ENCODE assay signal across 1 fruit fly cellular context in genomic region chrX:9142224-9142802, dm6.
TF ChIP-seq lines count a peak whose summit lies in the region.

CG7065 (plus strand) TSS chrX:9142493.

TF ChIP-seq in whole organism, embryonic, 481 proteins besides CTCF, POLR2A, EP300 and RAD21 (continued from another document and continues in another):
- peak; percentile 65 for TF ChIP-seq row (GFP tag; IDR thresholded peaks at IDR 0.05; lab: Robert Waterston, UW)
- TF ChIP-seq CG17612 (GFP tag; IDR thresholded peaks at IDR 0.05; lab: Robert Waterston, UW), result no peak
- no peak for TF ChIP-seq fd96Cb (tag; optimal IDR thresholded peaks at IDR 0.05; lab: Kevin White, UChicago)
- peak; percentile 49 for TF ChIP-seq pzg (GFP tag; optimal IDR thresholded peaks at IDR 0.05; lab: Kevin White, UChicago)
- TF ChIP-seq pum (GFP tag; optimal IDR thresholded peaks at IDR 0.05; lab: Kevin White, UChicago), result no peak
- no peak for TF ChIP-seq Bteb2 (GFP tag; optimal IDR thresholded peaks at IDR 0.05; lab: Kevin White, UChicago)
- no peak for TF ChIP-seq Hmx (GFP tag; optimal IDR thresholded peaks at IDR 0.05; lab: Kevin White, UChicago)
- TF ChIP-seq CG14710 (tag; optimal IDR thresholded peaks at IDR 0.05; lab: Kevin White, UChicago), result peak; percentile 42
- TF ChIP-seq Optix (GFP tag; IDR thresholded peaks at IDR 0.05; lab: Robert Waterston, UW), result no peak
- no peak for TF ChIP-seq ATbp (GFP tag; optimal IDR thresholded peaks at IDR 0.05; lab: Kevin White, UChicago)
- TF ChIP-seq Taf1 (GFP tag; IDR thresholded peaks at IDR 0.05; lab: Robert Waterston, UW), result no peak
- no peak for TF ChIP-seq seq (GFP tag; IDR thresholded peaks at IDR 0.05; lab: Robert Waterston, UW)
- TF ChIP-seq trh (GFP tag; optimal IDR thresholded peaks at IDR 0.05; lab: Kevin White, UChicago), result no peak
- no peak for TF ChIP-seq CG2875 (GFP tag; optimal IDR thresholded peaks at IDR 0.05; lab: Kevin White, UChicago)
- TF ChIP-seq CG17802 (tag; optimal IDR thresholded peaks at IDR 0.05; lab: Kevin White, UChicago), result peak; percentile 2
- TF ChIP-seq CG6791 (GFP tag; IDR thresholded peaks at IDR 0.05; lab: Robert Waterston, UW; ENCODE audit: partially characterized antibody), result peak; percentile 50; the same call in 2 of the 3 replicates
- TF ChIP-seq GATAe (GFP tag; conservative IDR thresholded peaks at IDR 0.05; lab: Robert Waterston, UW), result no peak
- TF ChIP-seq CG17385 (GFP tag; optimal IDR thresholded peaks at IDR 0.05; lab: Kevin White, UChicago), result no peak
- TF ChIP-seq dan (GFP tag; IDR thresholded peaks at IDR 0.05; lab: Robert Waterston, UW), result no peak
- no peak for TF ChIP-seq cg (GFP tag; optimal IDR thresholded peaks at IDR 0.05; lab: Kevin White, UChicago)
- TF ChIP-seq D19A (tag; optimal IDR thresholded peaks at IDR 0.05; lab: Kevin White, UChicago), result no peak
- TF ChIP-seq ssp (GFP tag; IDR thresholded peaks at IDR 0.05; lab: Robert Waterston, UW), result peak; percentile 57
- peak; percentile 73 for TF ChIP-seq Sry-δ (GFP tag; optimal IDR thresholded peaks at IDR 0.05; lab: Kevin White, UChicago)
- TF ChIP-seq Ets97D (GFP tag; optimal IDR thresholded peaks at IDR 0.05; lab: Kevin White, UChicago), result peak; percentile 45
- TF ChIP-seq Sry-β (GFP tag; optimal IDR thresholded peaks at IDR 0.05; lab: Kevin White, UChicago), result no peak
- TF ChIP-seq CG12769 (tag; optimal IDR thresholded peaks at IDR 0.05; lab: Kevin White, UChicago), result no peak
- TF ChIP-seq salm (tag; optimal IDR thresholded peaks at IDR 0.05; lab: Kevin White, UChicago), result no peak
- TF ChIP-seq CG31365 (tag; optimal IDR thresholded peaks at IDR 0.05; lab: Kevin White, UChicago), result no peak
- TF ChIP-seq ab (GFP tag; optimal IDR thresholded peaks at IDR 0.05; lab: Kevin White, UChicago), result no peak
- no peak for TF ChIP-seq CG13624 (GFP tag; optimal IDR thresholded peaks at IDR 0.05; lab: Kevin White, UChicago)
- TF ChIP-seq lov (optimal IDR thresholded peaks at IDR 0.05; lab: Kevin White, UChicago), result no peak
- TF ChIP-seq lov (GFP tag; IDR thresholded peaks at IDR 0.05; lab: Robert Waterston, UW), result no peak
- no peak for TF ChIP-seq CG8388 (GFP tag; optimal IDR thresholded peaks at IDR 0.05; lab: Kevin White, UChicago)
- no peak for TF ChIP-seq D (optimal IDR thresholded peaks at IDR 0.05; lab: Kevin White, UChicago)
- no peak for TF ChIP-seq D (GFP tag; optimal IDR thresholded peaks at IDR 0.05; lab: Kevin White, UChicago)
- TF ChIP-seq CG10979 (tag; optimal IDR thresholded peaks at IDR 0.05; lab: Kevin White, UChicago), result no peak
- TF ChIP-seq CG7357 (GFP tag; IDR thresholded peaks at IDR 0.05; lab: Robert Waterston, UW), result peak; percentile 29; the same call in 1 of the 3 replicates
- no peak for TF ChIP-seq emc (GFP tag; optimal IDR thresholded peaks at IDR 0.05; lab: Kevin White, UChicago)
- no peak for TF ChIP-seq Ada2b (GFP tag; IDR thresholded peaks at IDR 0.05; lab: Robert Waterston, UW)
- TF ChIP-seq CG1233 (GFP tag; optimal IDR thresholded peaks at IDR 0.05; lab: Kevin White, UChicago), result no peak
- peak; percentile 40 for TF ChIP-seq stwl (tag; optimal IDR thresholded peaks at IDR 0.05; lab: Kevin White, UChicago)
- 0 out of 2 replicates have a peak, but pooled peaks have one; percentile 23 for TF ChIP-seq CG2129 (GFP tag; IDR thresholded peaks at IDR 0.05; lab: Robert Waterston, UW; ENCODE audit: partially characterized antibody)
- no peak for TF ChIP-seq CG8359 (GFP tag; optimal IDR thresholded peaks at IDR 0.05; lab: Kevin White, UChicago; ENCODE audit: borderline replicate concordance)
- TF ChIP-seq CG9609 (GFP tag; optimal IDR thresholded peaks at IDR 0.05; lab: Kevin White, UChicago), result no peak
- TF ChIP-seq NfI (GFP tag; optimal IDR thresholded peaks at IDR 0.05; lab: Kevin White, UChicago), result no peak
- TF ChIP-seq Neu2 (GFP tag; optimal IDR thresholded peaks at IDR 0.05; lab: Kevin White, UChicago; ENCODE audit: borderline replicate concordance), result no peak
- TF ChIP-seq CG13894 (tag; optimal IDR thresholded peaks at IDR 0.05; lab: Kevin White, UChicago), result no peak
- TF ChIP-seq CG14014 (GFP tag; IDR thresholded peaks at IDR 0.05; lab: Robert Waterston, UW), result no peak
- TF ChIP-seq cwo (GFP tag; optimal IDR thresholded peaks at IDR 0.05; lab: Kevin White, UChicago), result no peak
- TF ChIP-seq crol (GFP tag; IDR thresholded peaks at IDR 0.05; lab: Robert Waterston, UW), result no peak
- no peak for TF ChIP-seq Dfd (GFP tag; optimal IDR thresholded peaks at IDR 0.05; lab: Kevin White, UChicago)
- TF ChIP-seq vvl (GFP tag; IDR thresholded peaks at IDR 0.05; lab: Robert Waterston, UW), result no peak
- TF ChIP-seq p53 (GFP tag; optimal IDR thresholded peaks at IDR 0.05; lab: Kevin White, UChicago), result no peak
- TF ChIP-seq CG14860 (GFP tag; IDR thresholded peaks at IDR 0.05; lab: Robert Waterston, UW; ENCODE audit: partially characterized antibody), result 0 out of 3 replicates have a peak, but pooled peaks have one; percentile 36
- no peak for TF ChIP-seq pfk (GFP tag; optimal IDR thresholded peaks at IDR 0.05; lab: Kevin White, UChicago)
- TF ChIP-seq Max (GFP tag; optimal IDR thresholded peaks at IDR 0.05; lab: Kevin White, UChicago), result no peak
- no peak for TF ChIP-seq NC2α (GFP tag; optimal IDR thresholded peaks at IDR 0.05; lab: Kevin White, UChicago)
- TF ChIP-seq tll (GFP tag; optimal IDR thresholded peaks at IDR 0.05; lab: Kevin White, UChicago), result no peak
- no peak for TF ChIP-seq nerfin-1 (tag; optimal IDR thresholded peaks at IDR 0.05; lab: Kevin White, UChicago)
- no peak for TF ChIP-seq CG31441 (GFP tag; IDR thresholded peaks at IDR 0.05; lab: Robert Waterston, UW)
- TF ChIP-seq CG8765 (GFP tag; IDR thresholded peaks at IDR 0.05; lab: Robert Waterston, UW), result no peak
- TF ChIP-seq CG13287 (GFP tag; IDR thresholded peaks at IDR 0.05; lab: Robert Waterston, UW; ENCODE audit: partially characterized antibody), result peak; percentile 77
- no peak for TF ChIP-seq B-H2 (GFP tag; optimal IDR thresholded peaks at IDR 0.05; lab: Kevin White, UChicago)
- TF ChIP-seq CG2199 (GFP tag; IDR thresholded peaks at IDR 0.05; lab: Robert Waterston, UW), result no peak
- no peak for TF ChIP-seq CG30431 (GFP tag; optimal IDR thresholded peaks at IDR 0.05; lab: Kevin White, UChicago)
- TF ChIP-seq CG14441 (GFP tag; IDR thresholded peaks at IDR 0.05; lab: Robert Waterston, UW), result no peak
- TF ChIP-seq CG3995 (GFP tag; optimal IDR thresholded peaks at IDR 0.05; lab: Kevin White, UChicago), result peak; percentile 20
- no peak for TF ChIP-seq CG6654 (GFP tag; optimal IDR thresholded peaks at IDR 0.05; lab: Kevin White, UChicago)
- no peak for TF ChIP-seq dmrt11E (tag; optimal IDR thresholded peaks at IDR 0.05; lab: Kevin White, UChicago)
- TF ChIP-seq CG5953 (GFP tag; IDR thresholded peaks at IDR 0.05; lab: Robert Waterston, UW), result no peak
- TF ChIP-seq Aef1 (GFP tag; IDR thresholded peaks at IDR 0.05; lab: Robert Waterston, UW), result no peak
- no peak for TF ChIP-seq tx (GFP tag; optimal IDR thresholded peaks at IDR 0.05; lab: Kevin White, UChicago)
- TF ChIP-seq hb (GFP tag; IDR thresholded peaks at IDR 0.05; lab: Robert Waterston, UW; ENCODE audit: partially characterized antibody), result peak; percentile 47; the same call in 2 of the 3 replicates
- no peak for TF ChIP-seq CG1529 (GFP tag; optimal IDR thresholded peaks at IDR 0.05; lab: Kevin White, UChicago)
- TF ChIP-seq H15 (GFP tag; IDR thresholded peaks at IDR 0.05; lab: Robert Waterston, UW), result no peak
- TF ChIP-seq run (tag; optimal IDR thresholded peaks at IDR 0.05; lab: Kevin White, UChicago), result no peak
- no peak for TF ChIP-seq CG11560 (tag; IDR thresholded peaks at IDR 0.05; lab: Robert Waterston, UW)
- TF ChIP-seq fd3F (GFP tag; optimal IDR thresholded peaks at IDR 0.05; lab: Kevin White, UChicago), result no peak
- no peak for TF ChIP-seq CG11085 (GFP tag; IDR thresholded peaks at IDR 0.05; lab: Robert Waterston, UW)
- peak; percentile 59 for TF ChIP-seq sens (GFP tag; lab: Kevin White, UChicago)
- TF ChIP-seq CG9797 (GFP tag; optimal IDR thresholded peaks at IDR 0.05; lab: Kevin White, UChicago), result peak; percentile 70
- TF ChIP-seq gem (tag; optimal IDR thresholded peaks at IDR 0.05; lab: Kevin White, UChicago), result no peak
- no peak for TF ChIP-seq H2.0 (GFP tag; IDR thresholded peaks at IDR 0.05; lab: Robert Waterston, UW)
- no peak for TF ChIP-seq ranshi (GFP tag; IDR thresholded peaks at IDR 0.05; lab: Robert Waterston, UW)
- TF ChIP-seq CG42726 (GFP tag; IDR thresholded peaks at IDR 0.05; lab: Robert Waterston, UW; ENCODE audit: partially characterized antibody), result peak; percentile 59; the same call in 1 of the 2 replicates
- TF ChIP-seq CG2120 (GFP tag; optimal IDR thresholded peaks at IDR 0.05; lab: Kevin White, UChicago), result no peak
- peak; percentile 20 for TF ChIP-seq Med (GFP tag; lab: Kevin White, UChicago)
- TF ChIP-seq sc (optimal IDR thresholded peaks at IDR 0.05; lab: Kevin White, UChicago), result no peak
- no peak for TF ChIP-seq sc (GFP tag; optimal IDR thresholded peaks at IDR 0.05; lab: Kevin White, UChicago)
- TF ChIP-seq CG4707 (GFP tag; optimal IDR thresholded peaks at IDR 0.05; lab: Kevin White, UChicago), result no peak
- no peak for TF ChIP-seq lilli (GFP tag; optimal IDR thresholded peaks at IDR 0.05; lab: Kevin White, UChicago)
- TF ChIP-seq CG34376 (GFP tag; optimal IDR thresholded peaks at IDR 0.05; lab: Kevin White, UChicago), result no peak
- peak; percentile 69 for TF ChIP-seq Bgb (GFP tag; IDR thresholded peaks at IDR 0.05; lab: Robert Waterston, UW; ENCODE audit: partially characterized antibody)
- no peak for TF ChIP-seq CG13296 (GFP tag; optimal IDR thresholded peaks at IDR 0.05; lab: Kevin White, UChicago)
- no peak for TF ChIP-seq luna (GFP tag; optimal IDR thresholded peaks at IDR 0.05; lab: Kevin White, UChicago)
- no peak for TF ChIP-seq CG10543 (GFP tag; optimal IDR thresholded peaks at IDR 0.05; lab: Kevin White, UChicago)
- no peak for TF ChIP-seq CG6683 (GFP tag; optimal IDR thresholded peaks at IDR 0.05; lab: Kevin White, UChicago)
- TF ChIP-seq Deaf1 (tag; optimal IDR thresholded peaks at IDR 0.05; lab: Kevin White, UChicago), result no peak
- no peak for TF ChIP-seq CG6765 (GFP tag; optimal IDR thresholded peaks at IDR 0.05; lab: Kevin White, UChicago)
- TF ChIP-seq Meics (GFP tag; optimal IDR thresholded peaks at IDR 0.05; lab: Kevin White, UChicago), result no peak
- no peak for TF ChIP-seq wor (GFP tag; IDR thresholded peaks at IDR 0.05; lab: Robert Waterston, UW)
- TF ChIP-seq btn (GFP tag; optimal IDR thresholded peaks at IDR 0.05; lab: Kevin White, UChicago), result no peak
- no peak for TF ChIP-seq Ssrp (tag; optimal IDR thresholded peaks at IDR 0.05; lab: Kevin White, UChicago)
- peak; percentile 48; the same call in 1 of the 4 replicates for TF ChIP-seq chinmo (GFP tag; IDR thresholded peaks at IDR 0.05; lab: Robert Waterston, UW; ENCODE audit: partially characterized antibody)
- no peak for TF ChIP-seq tin (GFP tag; optimal IDR thresholded peaks at IDR 0.05; lab: Kevin White, UChicago)
- peak; percentile 33 for TF ChIP-seq CG1603 (tag; optimal IDR thresholded peaks at IDR 0.05; lab: Kevin White, UChicago)
- no peak for TF ChIP-seq CG18599 (GFP tag; optimal IDR thresholded peaks at IDR 0.05; lab: Kevin White, UChicago)
- no peak for TF ChIP-seq dati (GFP tag; IDR thresholded peaks at IDR 0.05; lab: Robert Waterston, UW)
- no peak for TF ChIP-seq sens-2 (GFP tag; IDR thresholded peaks at IDR 0.05; lab: Robert Waterston, UW)
- no peak for TF ChIP-seq chif (GFP tag; optimal IDR thresholded peaks at IDR 0.05; lab: Kevin White, UChicago)
- peak; percentile 53 for TF ChIP-seq hbn (GFP tag; IDR thresholded peaks at IDR 0.05; lab: Robert Waterston, UW; ENCODE audit: partially characterized antibody)
- TF ChIP-seq phol (tag; optimal IDR thresholded peaks at IDR 0.05; lab: Kevin White, UChicago), result no peak
- no peak for TF ChIP-seq CG14965 (GFP tag; optimal IDR thresholded peaks at IDR 0.05; lab: Kevin White, UChicago; ENCODE audit: borderline replicate concordance)
- TF ChIP-seq unc-4 (GFP tag; IDR thresholded peaks at IDR 0.05; lab: Robert Waterston, UW; ENCODE audit: partially characterized antibody), result peak; percentile 66
- TF ChIP-seq CG11696 (GFP tag; IDR thresholded peaks at IDR 0.05; lab: Robert Waterston, UW), result no peak
- TF ChIP-seq CG4328 (GFP tag; optimal IDR thresholded peaks at IDR 0.05; lab: Kevin White, UChicago), result no peak
- TF ChIP-seq CG7987 (GFP tag; optimal IDR thresholded peaks at IDR 0.05; lab: Kevin White, UChicago), result no peak
- no peak for TF ChIP-seq CG17829 (tag; optimal IDR thresholded peaks at IDR 0.05; lab: Kevin White, UChicago)
- TF ChIP-seq danr (GFP tag; IDR thresholded peaks at IDR 0.05; lab: Robert Waterston, UW), result no peak
- no peak for TF ChIP-seq gro (GFP tag; optimal IDR thresholded peaks at IDR 0.05; lab: Kevin White, UChicago)
- no peak for TF ChIP-seq Drgx (GFP tag; IDR thresholded peaks at IDR 0.05; lab: Robert Waterston, UW)
- TF ChIP-seq Mad (GFP tag; optimal IDR thresholded peaks at IDR 0.05; lab: Kevin White, UChicago), result no peak
- no peak for TF ChIP-seq CG7271 (tag; optimal IDR thresholded peaks at IDR 0.05; lab: Kevin White, UChicago)
- TF ChIP-seq CG11093 (GFP tag; IDR thresholded peaks at IDR 0.05; lab: Robert Waterston, UW), result no peak
- TF ChIP-seq B-H1 (GFP tag; IDR thresholded peaks at IDR 0.05; lab: Robert Waterston, UW), result no peak
- TF ChIP-seq toy (GFP tag; IDR thresholded peaks at IDR 0.05; lab: Robert Waterston, UW), result no peak
- no peak for TF ChIP-seq CG9727 (GFP tag; optimal IDR thresholded peaks at IDR 0.05; lab: Kevin White, UChicago)
- TF ChIP-seq CG16813 (GFP tag; IDR thresholded peaks at IDR 0.05; lab: Robert Waterston, UW; ENCODE audit: partially characterized antibody), result peak; percentile 69
- TF ChIP-seq crc (GFP tag; optimal IDR thresholded peaks at IDR 0.05; lab: Kevin White, UChicago), result no peak
- 0 out of 2 replicates have a peak, but pooled peaks have one; percentile 38 for TF ChIP-seq nerfin-2 (GFP tag; IDR thresholded peaks at IDR 0.05; lab: Robert Waterston, UW; ENCODE audit: partially characterized antibody)
- TF ChIP-seq chn (GFP tag; optimal IDR thresholded peaks at IDR 0.05; lab: Kevin White, UChicago), result no peak
- TF ChIP-seq lmd (GFP tag; IDR thresholded peaks at IDR 0.05; lab: Robert Waterston, UW), result no peak
- TF ChIP-seq CG13424 (tag; optimal IDR thresholded peaks at IDR 0.05; lab: Kevin White, UChicago), result no peak
- no peak for TF ChIP-seq Hand (GFP tag; optimal IDR thresholded peaks at IDR 0.05; lab: Kevin White, UChicago)
- TF ChIP-seq hth (optimal IDR thresholded peaks at IDR 0.05; lab: Kevin White, UChicago), result no peak
- TF ChIP-seq org-1 (GFP tag; optimal IDR thresholded peaks at IDR 0.05; lab: Kevin White, UChicago), result no peak
- no peak for TF ChIP-seq CG4730 (GFP tag; IDR thresholded peaks at IDR 0.05; lab: Robert Waterston, UW)
